Fruit fly (Drosophila melanogaster) whole organism: Measurements from ENCODE around the gene pigeon.

ENCODE experiments used
- CG8478 ChIP-seq: fragments of >200 bp; optimal IDR thresholded peaks from 2 replicates; lab custom pipeline; 2018; ENCODE audit warnings: inconsistent platforms
- Dll ChIP-seq: fragments of >200 bp; optimal IDR thresholded peaks from 2 replicates; lab custom pipeline; 2017
- EcR ChIP-seq, 2 experiments: fragments of >200 bp; optimal IDR thresholded peaks; 2 replicates each; lab custom pipeline; 2017; ENCODE audit warnings: missing biosample characterization in 2 of 2, missing genetic modification characterization in 2 of 2, missing genetic modification reagents in 2 of 2
- pan ChIP-seq: fragments of >200 bp; optimal IDR thresholded peaks from 2 replicates; lab custom pipeline; 2017
- psq ChIP-seq: fragments of >200 bp; optimal IDR thresholded peaks from 2 replicates; lab custom pipeline; 2017
- usp ChIP-seq: fragments of >200 bp; optimal IDR thresholded peaks from 2 replicates; lab custom pipeline; 2017; ENCODE audit warnings: missing biosample characterization, missing genetic modification characterization, mixed read lengths

Gene pigeon

dm6 chr2L:19190195-19190594 is 4.4 kb downstream of the pigeon start, which contains the start of gene drl:
Gene drl, plus strand, starts transcription at chr2L:19190342.
- TF ChIP-seq pan (lab: Kevin White, UChicago) (no peak), usp (GFP tag; lab: Kevin White, UChicago) (no peak), psq (lab: Kevin White, UChicago) (no peak), Dll (no peak), EcR (GFP tag; optimal IDR thresholded peaks at IDR 0.05; lab: Kevin White, UChicago) (no peak), CG8478 (no peak)

dm6 chr2L:19191789-19192297 is 6.0 kb downstream of the pigeon start:
- no peak for TF ChIP-seq Dll
- no peak for TF ChIP-seq pan (lab: Kevin White, UChicago)
- TF ChIP-seq EcR (GFP tag; optimal IDR thresholded peaks at IDR 0.05; lab: Kevin White, UChicago) = no peak
- TF ChIP-seq psq (lab: Kevin White, UChicago) = no peak
- TF ChIP-seq CG8478 = no peak
- no peak for TF ChIP-seq usp (GFP tag; lab: Kevin White, UChicago)

DNA sequence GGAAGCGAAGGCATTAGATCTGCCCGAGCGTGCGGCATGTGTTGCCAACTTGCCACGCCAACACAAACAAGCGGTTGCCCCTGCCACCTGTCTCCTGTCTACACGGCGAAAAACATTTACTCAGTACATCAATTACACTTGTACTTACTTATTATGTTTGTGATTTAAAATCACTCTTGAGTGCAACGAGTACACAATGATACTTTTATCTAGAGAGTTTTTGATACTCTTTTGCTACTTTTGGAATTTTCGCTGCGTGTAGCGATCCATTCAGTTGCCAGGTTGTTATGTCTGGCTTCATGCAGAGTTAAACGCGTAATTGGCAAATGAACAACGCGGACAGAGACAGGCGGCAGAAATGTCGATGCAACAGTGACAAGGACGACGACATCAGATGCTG is 7.9 kb downstream of the pigeon start:
- TF ChIP-seq CG8478 (no peak), Dll (no peak), usp (GFP tag; lab: Kevin White, UChicago) (no peak), pan (lab: Kevin White, UChicago) (no peak), psq (lab: Kevin White, UChicago) (no peak), EcR (GFP tag; optimal IDR thresholded peaks at IDR 0.05; lab: Kevin White, UChicago) (no peak)

dm6 chr2L:19196443-19197044 is 10.7 kb downstream of the pigeon start:
- no peak for TF ChIP-seq pan (lab: Kevin White, UChicago)

- TF ChIP-seq EcR (GFP tag; optimal IDR thresholded peaks at IDR 0.05; lab: Kevin White, UChicago) (no peak), usp (GFP tag; lab: Kevin White, UChicago) (no peak), Dll (no peak), pan (lab: Kevin White, UChicago) (no peak), CG8478 (no peak)
Observed at dm6 chr2L:19198402-19198801, 12.6 kb downstream of the pigeon start.

dm6 chr2L:19200211-19200610 is 14.4 kb downstream of the pigeon start:
- TF ChIP-seq pan (lab: Kevin White, UChicago) = no peak
- no peak for TF ChIP-seq Dll
- TF ChIP-seq psq (lab: Kevin White, UChicago) = no peak
- TF ChIP-seq CG8478 = no peak
- TF ChIP-seq EcR (GFP tag; optimal IDR thresholded peaks at IDR 0.05; lab: Kevin White, UChicago) = no peak
- TF ChIP-seq usp (GFP tag; lab: Kevin White, UChicago) = no peak

DNA sequence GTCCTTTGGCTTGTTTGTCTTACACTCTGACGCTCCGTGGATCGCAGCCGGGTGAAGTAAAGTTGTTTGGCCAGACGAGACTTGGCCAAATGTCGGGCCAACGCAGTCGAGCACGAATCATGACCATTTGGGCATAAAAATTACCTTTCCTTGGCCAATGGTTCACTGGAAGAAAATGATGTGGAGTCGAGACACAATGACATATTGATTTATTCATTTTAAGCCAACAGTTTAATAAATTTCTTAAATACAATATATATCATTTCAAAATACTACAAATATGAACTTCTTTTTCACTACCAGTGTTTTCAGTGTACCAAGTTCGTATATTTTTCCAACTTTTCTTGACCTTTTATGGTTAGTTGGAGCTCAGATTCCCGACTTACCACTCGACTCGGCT is 16.0 kb downstream of the pigeon start:
- TF ChIP-seq psq (lab: Kevin White, UChicago) (no peak), Dll (no peak), EcR (GFP tag; optimal IDR thresholded peaks at IDR 0.05; lab: Kevin White, UChicago) (no peak), pan (lab: Kevin White, UChicago) (no peak), usp (GFP tag; lab: Kevin White, UChicago) (no peak), CG8478 (no peak)

DNA sequence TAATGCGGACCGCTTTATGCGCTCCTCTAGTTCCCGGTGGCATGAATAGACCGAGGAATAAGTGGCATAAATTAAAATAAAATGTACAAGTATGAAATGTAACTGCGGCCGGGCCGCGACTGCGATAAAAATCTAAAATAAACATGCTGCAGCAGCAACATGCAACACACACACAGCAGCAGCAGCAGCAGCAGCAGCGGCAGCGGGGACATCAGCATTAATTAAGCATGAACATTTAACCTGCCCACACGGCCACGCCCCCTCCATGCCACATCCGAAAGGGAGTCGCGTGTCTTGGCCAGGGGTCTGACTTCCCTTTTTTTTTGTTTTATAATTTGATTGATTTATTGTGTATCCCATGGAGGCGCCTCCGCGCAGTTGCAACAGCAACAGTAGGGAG is 18.7 kb downstream of the pigeon start:
- TF ChIP-seq CG8478 (no peak), psq (lab: Kevin White, UChicago) (no peak), pan (lab: Kevin White, UChicago) (no peak), Dll (no peak), EcR (GFP tag; optimal IDR thresholded peaks at IDR 0.05; lab: Kevin White, UChicago) (no peak), usp (GFP tag; lab: Kevin White, UChicago) (no peak)

DNA sequence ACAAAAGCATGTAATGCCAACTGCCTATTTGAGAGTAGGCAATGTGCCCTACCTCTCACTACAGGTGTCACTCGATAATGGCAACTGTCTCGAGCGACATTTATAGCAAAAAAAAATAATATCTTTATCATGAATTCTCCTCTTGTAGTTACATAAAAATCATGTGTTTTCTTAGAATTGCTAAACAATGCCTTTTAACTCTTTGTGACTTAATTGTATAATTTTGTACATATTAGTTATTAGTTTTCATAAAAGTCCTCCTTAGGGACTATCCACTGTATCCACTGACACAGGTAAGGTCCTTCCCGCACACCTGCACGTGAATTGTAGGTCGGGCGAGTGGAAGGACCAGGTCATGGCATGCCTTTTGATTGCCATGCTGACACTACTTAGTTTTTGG is 23.0 kb downstream of the pigeon start:
- TF ChIP-seq psq (lab: Kevin White, UChicago) = no peak
- TF ChIP-seq EcR (GFP tag; optimal IDR thresholded peaks at IDR 0.05; lab: Kevin White, UChicago) = no peak
- TF ChIP-seq usp (GFP tag; lab: Kevin White, UChicago) = no peak
- no peak for TF ChIP-seq Dll
- TF ChIP-seq CG8478 = no peak
- no peak for TF ChIP-seq pan (lab: Kevin White, UChicago)

DNA sequence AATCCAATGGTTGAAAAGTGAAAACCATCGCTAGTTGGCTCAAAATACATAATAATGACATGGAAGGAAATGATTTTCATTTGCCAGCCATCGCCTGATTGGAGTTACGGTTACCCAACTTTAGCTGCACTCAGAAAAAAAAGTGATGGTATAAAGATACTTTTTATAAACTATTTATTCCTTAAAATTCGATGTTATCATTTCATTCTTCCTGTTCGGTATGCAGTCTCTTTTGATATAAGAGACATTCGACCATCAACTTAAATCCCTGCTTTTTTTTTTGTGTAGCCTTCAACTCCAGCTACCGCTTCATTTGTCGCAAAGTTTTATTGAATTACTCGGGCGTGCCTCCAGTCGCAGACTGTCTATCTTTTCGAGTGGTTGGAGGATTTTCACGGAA is 26.6 kb downstream of the pigeon start:
- TF ChIP-seq usp (GFP tag; lab: Kevin White, UChicago) (no peak), CG8478 (no peak), pan (lab: Kevin White, UChicago) (no peak), Dll (no peak), EcR (GFP tag; optimal IDR thresholded peaks at IDR 0.05; lab: Kevin White, UChicago) (no peak), psq (lab: Kevin White, UChicago) (no peak)

- TF ChIP-seq psq (lab: Kevin White, UChicago) (no peak), Dll (no peak), EcR (GFP tag; optimal IDR thresholded peaks at IDR 0.05; lab: Kevin White, UChicago) (no peak), pan (lab: Kevin White, UChicago) (no peak), usp (GFP tag; lab: Kevin White, UChicago) (no peak), CG8478 (no peak)
Observed at dm6 chr2L:19217933-19218332, 32.1 kb downstream of the pigeon start.

dm6 chr2L:19219473-19219872 is 33.6 kb downstream of the pigeon start:
- TF ChIP-seq EcR (GFP tag; optimal IDR thresholded peaks at IDR 0.05; lab: Kevin White, UChicago) = no peak
- TF ChIP-seq CG8478 = no peak
- no peak for TF ChIP-seq usp (GFP tag; lab: Kevin White, UChicago)
- TF ChIP-seq Dll = no peak
- TF ChIP-seq psq (lab: Kevin White, UChicago) = no peak
- no peak for TF ChIP-seq pan (lab: Kevin White, UChicago)
